Fruit fly (Drosophila melanogaster): ENCODE data around the gene jar.

DNA sequence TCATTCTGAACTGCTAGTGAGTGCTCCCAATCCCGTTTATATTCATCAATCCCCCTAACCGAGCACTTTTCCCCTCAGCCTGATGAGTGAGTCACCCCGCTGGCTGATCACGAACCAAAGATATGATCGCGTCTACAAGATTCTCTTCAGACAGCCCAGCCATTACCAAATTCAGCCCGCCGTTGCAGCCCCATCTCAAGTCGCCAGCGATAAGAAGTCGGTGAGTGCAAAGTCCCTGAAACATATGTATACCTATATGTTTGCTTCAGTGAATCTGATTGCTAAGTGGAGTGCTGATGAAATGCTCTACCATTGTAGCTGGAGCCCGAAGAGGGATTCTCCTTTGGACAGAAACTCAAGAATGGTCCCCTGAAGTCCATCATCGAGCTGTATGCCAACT, 16.1 kb upstream of the jar start:
- TF ChIP-seq ttk (optimal IDR thresholded peaks at IDR 0.05) (no peak), h (optimal IDR thresholded peaks at IDR 0.05) (no peak)
